Worm (Caenorhabditis elegans) whole organism, late embryonic: ENCODE results near the gene R09E10.6.

Experiments
- C38D4.7 ChIP-seq: fragments of 200-800 bp; sonication (Bioruptor generic); optimal IDR thresholded peaks from 2 replicates; lab custom pipeline; 2018; ENCODE audit warnings: mild to moderate bottlenecking, missing genetic modification characterization, moderate library complexity, missing compliant biosample characterization
- F13H6.1 ChIP-seq: sonication (generic microtip); optimal IDR thresholded peaks from 2 replicates; lab custom pipeline; 2016; ENCODE audit warnings: missing genetic modification characterization, missing compliant biosample characterization
- ahr-1 ChIP-seq: sonication (generic microtip); optimal IDR thresholded peaks from 2 replicates; lab custom pipeline; 2016; ENCODE audit warnings: missing genetic modification characterization, missing compliant biosample characterization
- ama-1 ChIP-seq: fragments of 150-350 bp; optimal IDR thresholded peaks from 2 replicates; lab custom pipeline; 2014
- ceh-14 ChIP-seq: sonication (generic microtip); optimal IDR thresholded peaks from 2 replicates; lab custom pipeline; 2016; ENCODE audit warnings: missing genotype, missing genetic modification characterization, missing compliant biosample characterization
- ceh-18 ChIP-seq: sonication (generic microtip); optimal IDR thresholded peaks from 2 replicates; lab custom pipeline; 2016; ENCODE audit warnings: missing genetic modification characterization, missing compliant biosample characterization
- ceh-2 ChIP-seq: sonication (generic microtip); optimal IDR thresholded peaks from 2 replicates; lab custom pipeline; 2016; ENCODE audit warnings: missing genotype, missing genetic modification characterization, missing compliant biosample characterization
- ceh-30 ChIP-seq: fragments of 150-350 bp; optimal IDR thresholded peaks from 2 replicates; lab custom pipeline; 2014; ENCODE audit warnings: missing biosample characterization, missing genetic modification characterization
- ceh-31 ChIP-seq: sonication (generic microtip); optimal IDR thresholded peaks from 2 replicates; lab custom pipeline; 2016; ENCODE audit warnings: missing genetic modification characterization, missing compliant biosample characterization
- ceh-9 ChIP-seq: sonication (generic microtip); optimal IDR thresholded peaks from 2 replicates; lab custom pipeline; 2016; ENCODE audit warnings: mild to moderate bottlenecking, missing genetic modification characterization, inconsistent platforms, missing compliant biosample characterization
- che-1 ChIP-seq: sonication (generic microtip); optimal IDR thresholded peaks from 2 replicates; lab custom pipeline; 2016; ENCODE audit warnings: mild to moderate bottlenecking, missing genetic modification characterization, missing compliant biosample characterization
- elt-4 ChIP-seq: sonication (generic microtip); optimal IDR thresholded peaks from 2 replicates; lab custom pipeline; 2016; ENCODE audit warnings: missing genetic modification characterization, missing compliant biosample characterization
- eyg-1 ChIP-seq: sonication (generic microtip); optimal IDR thresholded peaks from 2 replicates; lab custom pipeline; 2016; ENCODE audit warnings: missing genotype, missing genetic modification characterization, missing compliant biosample characterization
- fax-1 ChIP-seq: sonication (generic microtip); optimal IDR thresholded peaks from 2 replicates; lab custom pipeline; 2016; ENCODE audit warnings: missing genotype, missing genetic modification characterization, missing compliant biosample characterization
- fkh-10 ChIP-seq: fragments of 150-350 bp; optimal IDR thresholded peaks from 2 replicates; lab custom pipeline; 2014; ENCODE audit warnings: missing biosample characterization, missing genetic modification reagents, missing genetic modification characterization
- fkh-6 ChIP-seq: sonication (generic microtip); optimal IDR thresholded peaks from 2 replicates; lab custom pipeline; 2016; ENCODE audit warnings: missing genetic modification characterization, missing compliant biosample characterization
- gmeb-2 ChIP-seq: sonication (generic microtip); optimal IDR thresholded peaks from 2 replicates; lab custom pipeline; 2016; ENCODE audit warnings: missing genetic modification characterization, inconsistent platforms, missing compliant biosample characterization
- hlh-13 ChIP-seq: fragments of 200-800 bp; sonication (Bioruptor generic); optimal IDR thresholded peaks from 2 replicates; lab custom pipeline; 2018; ENCODE audit warnings: mild to moderate bottlenecking, missing genetic modification characterization, missing compliant biosample characterization
- hlh-15 ChIP-seq: sonication (generic microtip); optimal IDR thresholded peaks from 2 replicates; lab custom pipeline; 2016; ENCODE audit warnings: missing genetic modification characterization, missing compliant biosample characterization
- hlh-30 ChIP-seq: sonication (generic microtip); optimal IDR thresholded peaks from 2 replicates; lab custom pipeline; 2017; ENCODE audit warnings: antibody characterized with exemption, missing genetic modification characterization, missing compliant biosample characterization; ENCODE audit not compliant: insufficient read depth
- hlh-6 ChIP-seq: sonication (generic microtip); optimal IDR thresholded peaks from 2 replicates; lab custom pipeline; 2016; ENCODE audit warnings: missing genotype, missing genetic modification characterization, missing compliant biosample characterization
- madf-2 ChIP-seq: sonication (generic microtip); optimal IDR thresholded peaks from 2 replicates; lab custom pipeline; 2017; ENCODE audit warnings: missing genetic modification characterization, missing compliant biosample characterization
- nhr-11 ChIP-seq: fragments of 150-350 bp; optimal IDR thresholded peaks from 2 replicates; lab custom pipeline; 2014; ENCODE audit warnings: missing biosample characterization, missing genetic modification characterization
- npax-4 ChIP-seq: sonication (generic microtip); optimal IDR thresholded peaks from 2 replicates; lab custom pipeline; 2016; ENCODE audit warnings: missing genetic modification characterization, missing compliant biosample characterization
- pag-3 ChIP-seq: sonication (generic microtip); optimal IDR thresholded peaks from 2 replicates; lab custom pipeline; 2016; ENCODE audit warnings: missing compliant biosample characterization, missing genetic modification characterization, borderline replicate concordance
- pat-9 ChIP-seq: fragments of 200-800 bp; sonication (Bioruptor generic); optimal IDR thresholded peaks from 2 replicates; lab custom pipeline; 2018; ENCODE audit warnings: mild to moderate bottlenecking, missing genetic modification characterization, moderate library complexity, missing compliant biosample characterization
- pax-1 ChIP-seq: fragments of 150-350 bp; optimal IDR thresholded peaks from 2 replicates; lab custom pipeline; 2014; ENCODE audit warnings: missing biosample characterization, missing genetic modification characterization
- rnt-1 ChIP-seq: sonication (generic microtip); optimal IDR thresholded peaks from 2 replicates; lab custom pipeline; 2016; ENCODE audit warnings: missing genetic modification characterization, missing compliant biosample characterization
- sox-2 ChIP-seq: fragments of 200-800 bp; sonication (Bioruptor generic); IDR thresholded peaks from 2 replicates; pipeline ENCODE4 v1.3.6; 2022; ENCODE audit warnings: missing genetic modification reagents, missing genetic modification characterization, missing compliant biosample characterization
- syd-9 ChIP-seq: sonication (generic microtip); optimal IDR thresholded peaks from 2 replicates; lab custom pipeline; 2016; ENCODE audit warnings: mild to moderate bottlenecking, missing genetic modification characterization, moderate library complexity, missing compliant biosample characterization
- tbx-2 ChIP-seq: sonication (generic microtip); optimal IDR thresholded peaks from 2 replicates; lab custom pipeline; 2016; ENCODE audit warnings: missing genetic modification characterization, missing compliant biosample characterization
- tbx-7 ChIP-seq: sonication (generic microtip); optimal IDR thresholded peaks from 2 replicates; lab custom pipeline; 2016; ENCODE audit warnings: missing genotype, missing genetic modification characterization, missing compliant biosample characterization
- ttx-3 ChIP-seq: sonication (generic microtip); optimal IDR thresholded peaks from 2 replicates; lab custom pipeline; 2016; ENCODE audit warnings: missing genetic modification reagents, missing genetic modification characterization, missing compliant biosample characterization
- unc-3 ChIP-seq, 2 experiments: fragments of 200-800 bp in 1 of 2; sonication (Bioruptor generic) in 1 of 2; sonication (generic microtip) in 1 of 2; conservative IDR thresholded peaks in 1 of 2; optimal IDR thresholded peaks in 1 of 2; 2 replicates each; pipeline versions ENCODE4 v1.3.6 to Lab custom; 2016 to 2022; ENCODE audit warnings: missing compliant biosample characterization in 2 of 2, missing genetic modification characterization in 2 of 2, missing genetic modification reagents in 1 of 2
- unc-86 ChIP-seq: sonication (generic microtip); optimal IDR thresholded peaks from 2 replicates; lab custom pipeline; 2016; ENCODE audit warnings: missing genetic modification characterization, missing compliant biosample characterization

Gene R09E10.6

DNA sequence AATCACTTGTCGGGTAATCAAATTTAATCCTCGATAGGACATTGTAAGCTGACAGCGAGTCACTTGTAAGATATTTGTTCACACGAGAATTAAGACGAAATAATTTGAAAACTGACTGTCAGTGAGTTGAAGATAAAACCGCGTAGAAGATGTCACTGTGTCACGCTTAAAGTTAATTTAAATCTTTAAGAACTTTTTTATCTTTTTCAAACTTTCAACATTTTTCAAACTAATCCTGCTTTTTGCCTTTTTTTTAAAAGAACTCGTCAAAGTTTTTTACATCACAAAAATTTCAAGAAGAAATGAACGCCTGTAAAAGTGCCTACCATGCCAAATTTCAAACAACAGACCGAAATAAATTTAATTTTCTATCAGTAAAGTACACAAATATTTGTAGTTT is 19.6 kb upstream of the R09E10.6 start, which contains the start of gene acs-18:
acs-18 (minus strand) TSS at position 101 of the 400 bp plus-strand sequence.
- TF ChIP-seq ttx-3 (tag; lab: Kevin White, UChicago), result no peak
- TF ChIP-seq tbx-7 (tag; lab: Kevin White, UChicago), result no peak
- no peak for TF ChIP-seq fax-1 (tag; lab: Kevin White, UChicago)
- TF ChIP-seq hlh-13 (GFP tag; lab: Kevin White, UChicago), result no peak
- TF ChIP-seq pag-3 (tag; lab: Kevin White, UChicago), result no peak
- no peak for TF ChIP-seq hlh-15 (tag; lab: Kevin White, UChicago)
- no peak for TF ChIP-seq che-1 (tag; lab: Kevin White, UChicago)
- TF ChIP-seq nhr-11 (tag; lab: Kevin White, UChicago), result no peak
- no peak for TF ChIP-seq unc-3 (GFP tag; conservative IDR thresholded peaks at IDR 0.05; lab: Robert Waterston, UW)
- no peak for TF ChIP-seq unc-3 (tag; optimal IDR thresholded peaks at IDR 0.05; lab: Kevin White, UChicago)

DNA sequence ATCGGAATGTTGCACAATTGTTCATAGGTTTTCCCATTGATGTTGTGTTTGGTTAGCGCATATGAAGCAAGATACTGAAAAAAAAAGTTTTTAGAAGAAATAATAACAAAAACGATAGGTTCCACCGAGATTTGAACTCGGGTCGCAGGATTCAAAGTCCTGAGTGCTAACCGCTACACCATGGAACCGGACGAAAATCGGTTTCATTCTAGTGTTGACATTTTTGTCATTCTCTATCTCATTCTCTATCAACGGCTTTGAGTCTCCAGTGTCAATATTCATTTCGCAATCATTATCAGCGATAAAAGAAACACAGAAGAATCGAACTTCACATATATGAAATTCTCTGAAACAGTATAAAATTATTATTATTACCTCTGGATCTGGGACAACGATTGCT is 17.2 kb upstream of the R09E10.6 start:
- TF ChIP-seq eyg-1 (tag; lab: Kevin White, UChicago) (no peak), fkh-10 (GFP tag; lab: Kevin White, UChicago) (no peak), syd-9 (tag; lab: Kevin White, UChicago) (no peak), che-1 (tag; lab: Kevin White, UChicago) (no peak), ceh-2 (tag; lab: Kevin White, UChicago) (no peak), madf-2 (no peak), nhr-11 (tag; lab: Kevin White, UChicago) (no peak), ama-1 (lab: Kevin White, UChicago) (no peak), ceh-9 (tag; lab: Kevin White, UChicago) (no peak), hlh-15 (tag; lab: Kevin White, UChicago) (no peak), C38D4.7 (no peak), tbx-2 (tag; lab: Kevin White, UChicago) (no peak), pat-9 (tag; lab: Kevin White, UChicago) (no peak), rnt-1 (tag; lab: Kevin White, UChicago) (no peak), ceh-30 (tag; lab: Kevin White, UChicago) (no peak), ceh-31 (no peak), hlh-6 (tag; lab: Kevin White, UChicago) (no peak)
- TF ChIP-seq, all 69 proteins: peak for 0

DNA sequence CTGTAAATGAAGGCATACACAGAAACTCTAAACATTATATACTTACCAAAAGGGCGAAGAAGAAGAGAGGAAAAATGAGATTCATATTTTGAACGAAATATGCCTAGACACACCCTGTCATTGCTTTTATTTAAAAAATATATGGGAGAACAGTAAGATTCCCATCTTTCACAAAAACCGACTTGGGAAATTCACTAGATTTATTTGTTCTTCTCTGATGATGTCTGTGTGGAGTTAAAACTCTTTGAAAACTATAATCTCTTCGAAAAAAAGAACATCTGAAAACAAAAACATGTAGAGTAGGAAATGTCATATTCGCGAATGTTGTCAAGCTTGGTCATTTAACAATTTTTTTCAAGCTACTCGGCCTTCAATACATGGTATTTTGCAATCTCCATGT is 16.4 kb upstream of the R09E10.6 start, which contains the start of gene R09E10.8:
R09E10.8 (minus strand) TSS at position 101 of the 400 bp plus-strand sequence.
- TF ChIP-seq unc-86 (tag; lab: Kevin White, UChicago) (no peak), ceh-14 (tag; lab: Kevin White, UChicago) (no peak), elt-4 (no peak), pat-9 (tag; lab: Kevin White, UChicago) (no peak), gmeb-2 (tag; lab: Kevin White, UChicago) (no peak), ceh-18 (tag; lab: Kevin White, UChicago) (no peak), F13H6.1 (tag; lab: Kevin White, UChicago) (no peak), npax-4 (tag; lab: Kevin White, UChicago) (no peak), sox-2 (GFP tag; lab: Robert Waterston, UW) (no peak), C38D4.7 (no peak), ahr-1 (no peak), eyg-1 (tag; lab: Kevin White, UChicago) (no peak), madf-2 (no peak), nhr-11 (tag; lab: Kevin White, UChicago) (no peak), ceh-9 (tag; lab: Kevin White, UChicago) (no peak), hlh-30 (tag; lab: Kevin White, UChicago) (no peak)
- TF ChIP-seq, all 69 proteins: peak for 0

DNA sequence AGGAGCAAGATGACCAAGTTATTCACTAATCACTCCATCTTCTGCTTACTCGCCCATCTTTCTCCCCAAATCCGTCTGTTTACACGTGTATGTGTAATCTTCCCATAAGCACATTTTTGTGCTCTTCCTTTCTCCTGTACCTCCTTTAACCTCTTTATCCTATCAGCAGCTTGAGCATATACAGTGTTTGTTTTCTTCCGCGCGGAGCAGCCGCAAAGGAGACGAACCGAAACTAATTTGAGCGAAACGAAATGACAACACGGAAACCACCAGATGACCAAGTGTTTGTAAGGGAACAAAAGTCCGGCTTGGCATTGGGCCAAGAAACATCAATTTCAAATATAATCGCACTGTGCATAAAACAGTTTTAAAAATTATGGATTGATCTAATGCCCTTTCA is 10.5 kb upstream of the R09E10.6 start:
- TF ChIP-seq fkh-6, result no peak
- TF ChIP-seq pax-1 (tag; lab: Kevin White, UChicago), result peak; percentile 94
